Fruit fly (Drosophila melanogaster) whole organism, wandering third instar larva: Measurements from ENCODE around the gene pigeon.

ENCODE experiments used
- CG32264 ChIP-seq: fragments of 200-800 bp; sonication (Bioruptor generic); optimal IDR thresholded peaks from 2 replicates; lab custom pipeline; 2016; ENCODE audit warnings: missing biosample characterization, missing genetic modification characterization
- br ChIP-seq: fragments of 200-800 bp; sonication (Bioruptor generic); optimal IDR thresholded peaks from 2 replicates; lab custom pipeline; 2016; ENCODE audit warnings: missing biosample characterization, missing genetic modification characterization
- dmrt93B ChIP-seq: fragments of 200-800 bp; sonication (Bioruptor generic); optimal IDR thresholded peaks from 2 replicates; lab custom pipeline; 2018; ENCODE audit warnings: missing biosample characterization, mild to moderate bottlenecking, missing genetic modification characterization
- h ChIP-seq: fragments of 200-800 bp; sonication (Bioruptor generic); optimal IDR thresholded peaks from 3 replicates; lab custom pipeline; 2016; ENCODE audit warnings: missing biosample characterization, mild to moderate bottlenecking, missing genetic modification characterization
- jim ChIP-seq: fragments of 175-275, 200-325 bp; sonication (Bioruptor generic); optimal IDR thresholded peaks from 2 replicates; lab custom pipeline; 2016; ENCODE audit warnings: missing biosample characterization, mild to moderate bottlenecking, missing genetic modification characterization
- psq ChIP-seq: fragments of 200-800 bp; sonication (Bioruptor generic); optimal IDR thresholded peaks from 3 replicates; lab custom pipeline; 2017; ENCODE audit warnings: missing biosample characterization, mild to moderate bottlenecking, missing genetic modification characterization, moderate library complexity
- sage ChIP-seq: fragments of 200-800 bp; sonication (Bioruptor generic); optimal IDR thresholded peaks from 2 replicates; lab custom pipeline; 2016; ENCODE audit warnings: missing biosample characterization, mild to moderate bottlenecking, missing genetic modification characterization
- usp ChIP-seq: fragments of >200 bp; optimal IDR thresholded peaks from 2 replicates; lab custom pipeline; 2017; ENCODE audit warnings: missing biosample characterization, missing genetic modification characterization

DNA sequence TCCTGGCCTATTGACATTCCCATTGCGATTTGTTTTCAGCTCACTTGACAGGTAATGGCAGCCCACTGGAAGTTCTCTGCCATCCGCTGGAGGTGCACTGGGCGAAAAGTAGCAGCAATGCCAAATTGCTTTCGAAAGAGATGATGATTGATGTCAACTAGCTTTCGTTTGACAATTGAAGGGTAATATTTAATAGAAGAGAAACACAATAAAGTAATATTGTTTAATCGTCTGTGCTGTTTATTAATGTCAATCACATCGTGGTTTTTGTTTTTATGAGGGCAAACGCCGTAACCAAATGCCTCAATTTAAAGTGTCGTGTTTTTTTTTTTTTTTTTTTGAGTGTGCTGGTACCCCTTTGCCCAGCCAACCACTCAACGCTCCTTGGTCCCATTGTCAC lies 43.2 kb downstream of the pigeon start:
- TF ChIP-seq h (GFP tag; lab: Kevin White, UChicago) (peak; percentile 15), CG32264 (GFP tag; lab: Kevin White, UChicago) (no peak), br (GFP tag; lab: Kevin White, UChicago) (peak; percentile 20), sage (GFP tag; lab: Kevin White, UChicago) (no peak), dmrt93B (GFP tag; lab: Kevin White, UChicago) (no peak), jim (GFP tag; lab: Kevin White, UChicago) (no peak), usp (GFP tag; lab: Kevin White, UChicago) (no peak), psq (GFP tag; lab: Kevin White, UChicago) (peak; percentile 22)
